Fruit fly (Drosophila melanogaster): ENCODE data around the gene cic.

dm6 chr3R:20276760-20277159 lies 24.2 kb downstream of the cic start:
- TF ChIP-seq CG8301 (tag; optimal IDR thresholded peaks at IDR 0.05) (no peak), CG12605 (GFP tag; IDR thresholded peaks at IDR 0.05) (no peak), EcR (GFP tag; optimal IDR thresholded peaks at IDR 0.05) (no peak), CG13204 (GFP tag; optimal IDR thresholded peaks at IDR 0.05) (no peak), Pif1B (GFP tag; optimal IDR thresholded peaks at IDR 0.05) (no peak), Ets98B (GFP tag; IDR thresholded peaks at IDR 0.05) (no peak), CG34367 (tag; optimal IDR thresholded peaks at IDR 0.05) (no peak), Snoo (tag; optimal IDR thresholded peaks at IDR 0.05) (no peak), D1 (tag; optimal IDR thresholded peaks at IDR 0.05) (no peak), Pif1A (GFP tag; optimal IDR thresholded peaks at IDR 0.05) (no peak)
